Worm (Caenorhabditis elegans) whole organism, L4 larva: ENCODE measurements around the gene spp-14.

Experiments
- F44E2.7 ChIP-seq: fragments of 200-800 bp; sonication (Bioruptor generic); IDR thresholded peaks from 2 replicates; pipeline ENCODE4 v2.1.2; 2022; ENCODE audit warnings: missing genetic modification characterization, missing compliant biosample characterization
- R02D3.7 ChIP-seq: fragments of 150-350 bp; sonication (generic microtip); optimal IDR thresholded peaks from 3 replicates; lab custom pipeline; 2014; ENCODE audit warnings: missing biosample characterization, missing genetic modification characterization
- Y48G9A.11 ChIP-seq: fragments of 200-800 bp; sonication (Bioruptor generic); IDR thresholded peaks from 2 replicates; pipeline ENCODE4 v1.3.6; 2022; ENCODE audit warnings: missing genetic modification reagents, missing genetic modification characterization, missing compliant biosample characterization
- Y75B8A.6 ChIP-seq: fragments of 200-800 bp; sonication (Bioruptor generic); IDR thresholded peaks from 2 replicates; pipeline ENCODE4 v1.3.6; 2022; ENCODE audit warnings: missing genetic modification reagents, missing genetic modification characterization, missing compliant biosample characterization
- ZK337.2 ChIP-seq: fragments of 200-800 bp; sonication (Bioruptor generic); IDR thresholded peaks from 2 replicates; pipeline ENCODE4 v1.3.6; 2022; ENCODE audit warnings: missing genetic modification reagents, missing genetic modification characterization, missing compliant biosample characterization
- aha-1 ChIP-seq: fragments of 150-350 bp; peaks from one replicate; lab custom pipeline; 2014; ENCODE audit warnings: missing biosample characterization, missing genetic modification characterization
- ceh-20 ChIP-seq: fragments of 200-800 bp; sonication (Bioruptor generic); IDR thresholded peaks from 2 replicates; pipeline ENCODE4 v1.3.6; 2022; ENCODE audit warnings: missing genetic modification reagents, missing genetic modification characterization, missing compliant biosample characterization
- ceh-32 ChIP-seq: sonication (generic microtip); optimal IDR thresholded peaks from 2 replicates; lab custom pipeline; 2016; ENCODE audit warnings: mild to moderate bottlenecking, missing genetic modification characterization, missing compliant biosample characterization; ENCODE audit not compliant: poor library complexity
- ceh-44 ChIP-seq: fragments of 200-800 bp; sonication (Bioruptor generic); IDR thresholded peaks from 2 replicates; pipeline ENCODE4 v1.3.6; 2022; ENCODE audit warnings: missing genetic modification reagents, missing genetic modification characterization, missing compliant biosample characterization
- ctbp-1 ChIP-seq: fragments of 200-800 bp; sonication (Bioruptor generic); IDR thresholded peaks from 2 replicates; pipeline ENCODE4 v1.3.6; 2022; ENCODE audit warnings: missing genetic modification reagents, missing genetic modification characterization, missing compliant biosample characterization
- daf-12 ChIP-seq: fragments of 150-350 bp; optimal IDR thresholded peaks from 2 replicates; lab custom pipeline; 2014; ENCODE audit warnings: missing biosample characterization, missing genetic modification reagents, missing genetic modification characterization
- daf-19 ChIP-seq: fragments of 200-800 bp; sonication (Bioruptor generic); conservative IDR thresholded peaks from 2 replicates; pipeline ENCODE4 v1.3.6; 2022; ENCODE audit warnings: missing genetic modification characterization, missing compliant biosample characterization
- dve-1 ChIP-seq: sonication (generic microtip); optimal IDR thresholded peaks from 2 replicates; lab custom pipeline; 2017; ENCODE audit warnings: antibody characterized with exemption, mild to moderate bottlenecking, missing genetic modification characterization, missing compliant biosample characterization; ENCODE audit not compliant: insufficient read depth
- fkh-10 ChIP-seq: fragments of 150-350 bp; optimal IDR thresholded peaks from 2 replicates; lab custom pipeline; 2014; ENCODE audit warnings: missing biosample characterization, missing genetic modification reagents, missing genetic modification characterization
- gei-8 ChIP-seq: fragments of 200-800 bp; sonication (Bioruptor generic); optimal IDR thresholded peaks from 2 replicates; lab custom pipeline; 2018; ENCODE audit warnings: mild to moderate bottlenecking, missing genetic modification characterization, missing compliant biosample characterization
- hlh-30 ChIP-seq: sonication (generic microtip); optimal IDR thresholded peaks from 2 replicates; lab custom pipeline; 2017; ENCODE audit warnings: antibody characterized with exemption, mild to moderate bottlenecking, missing genetic modification characterization, missing compliant biosample characterization; ENCODE audit not compliant: insufficient read depth
- jun-1 ChIP-seq: fragments of 150-350 bp; optimal IDR thresholded peaks from 2 replicates; lab custom pipeline; 2014; ENCODE audit warnings: missing biosample characterization, missing genetic modification reagents, missing genetic modification characterization
- lsy-2 ChIP-seq, 2 experiments: fragments of 150-350 bp in 1 of 2; sonication (generic microtip) in 1 of 2; optimal IDR thresholded peaks; 2 replicates each; lab custom pipeline; 2014 to 2017; ENCODE audit warnings: missing biosample characterization in 2 of 2, missing genetic modification characterization in 2 of 2
- madf-5 ChIP-seq, 2 experiments: fragments of 200-800 bp; sonication (Bioruptor generic); IDR thresholded peaks; 2 replicates each; pipeline ENCODE4 v1.3.6; 2022; ENCODE audit warnings: missing compliant biosample characterization in 2 of 2, missing genetic modification characterization in 2 of 2
- madf-9 ChIP-seq: fragments of 200-800 bp; sonication (Bioruptor generic); conservative IDR thresholded peaks from 2 replicates; pipeline ENCODE4 v1.3.6; 2022; ENCODE audit warnings: missing genetic modification reagents, missing genetic modification characterization, missing compliant biosample characterization
- mdl-1 ChIP-seq, 2 experiments: fragments of 150-350 bp in 1 of 2; sonication (generic microtip) in 1 of 2; optimal IDR thresholded peaks; 2 replicates each; lab custom pipeline; 2014 to 2017; ENCODE audit warnings: missing biosample characterization in 2 of 2, missing genetic modification characterization in 2 of 2
- mdt-29 ChIP-seq: fragments of 200-800 bp; sonication (Bioruptor generic); IDR thresholded peaks from 2 replicates; pipeline ENCODE4 v1.3.6; 2022; ENCODE audit warnings: missing genetic modification reagents, missing genetic modification characterization, missing compliant biosample characterization
- mep-1 ChIP-seq: fragments of 150-350 bp; sonication (generic microtip); optimal IDR thresholded peaks from 3 replicates; lab custom pipeline; 2014; ENCODE audit warnings: missing biosample characterization, missing genetic modification characterization
- nhr-102 ChIP-seq: sonication (generic microtip); optimal IDR thresholded peaks from 2 replicates; lab custom pipeline; 2016; ENCODE audit warnings: mild to moderate bottlenecking, missing genetic modification characterization, moderate library complexity, missing compliant biosample characterization
- nhr-11 ChIP-seq: fragments of 150-350 bp; optimal IDR thresholded peaks from 2 replicates; lab custom pipeline; 2014; ENCODE audit warnings: missing biosample characterization, missing genetic modification characterization
- nhr-111 ChIP-seq: fragments of 200-800 bp; sonication (Bioruptor generic); optimal IDR thresholded peaks from 2 replicates; lab custom pipeline; 2018; ENCODE audit warnings: mild to moderate bottlenecking, missing genetic modification characterization, missing compliant biosample characterization
- nhr-28 ChIP-seq: fragments of 150-350 bp; optimal IDR thresholded peaks from 2 replicates; lab custom pipeline; 2014; ENCODE audit warnings: missing biosample characterization, missing genetic modification characterization
- nhr-48 ChIP-seq: sonication (generic microtip); optimal IDR thresholded peaks from 2 replicates; lab custom pipeline; 2016; ENCODE audit warnings: mild to moderate bottlenecking, missing genetic modification characterization, missing compliant biosample characterization
- nhr-6 ChIP-seq: fragments of 150-350 bp; optimal IDR thresholded peaks from 2 replicates; lab custom pipeline; 2014; ENCODE audit warnings: missing biosample characterization, missing genetic modification characterization
- nhr-77 ChIP-seq: fragments of 150-350 bp; optimal IDR thresholded peaks from 2 replicates; lab custom pipeline; 2014; ENCODE audit warnings: missing biosample characterization, missing genetic modification characterization
- pha-4 ChIP-seq, 2 experiments: fragments of 150-350 bp in 1 of 2; fragments of 200-800 bp in 1 of 2; sonication (Bioruptor generic) in 1 of 2; IDR thresholded peaks in 1 of 2; optimal IDR thresholded peaks in 1 of 2; 2 replicates each; pipeline versions ENCODE4 v1.3.6 to Lab custom; 2014 to 2022; ENCODE audit warnings: missing genetic modification characterization in 2 of 2, missing genetic modification reagents in 2 of 2, missing biosample characterization in 1 of 2, missing compliant biosample characterization in 1 of 2
- rbr-2 ChIP-seq: sonication (generic microtip); optimal IDR thresholded peaks from 2 replicates; lab custom pipeline; 2016; ENCODE audit warnings: missing genotype, missing genetic modification characterization, missing compliant biosample characterization
- sdz-12 ChIP-seq: fragments of 200-800 bp; sonication (Bioruptor generic); optimal IDR thresholded peaks from 2 replicates; lab custom pipeline; 2018; ENCODE audit warnings: mild to moderate bottlenecking, missing genetic modification characterization, missing compliant biosample characterization
- set-16 ChIP-seq: fragments of 200-800 bp; sonication (Bioruptor generic); IDR thresholded peaks from 2 replicates; pipeline ENCODE4 v1.3.6; 2022; ENCODE audit warnings: missing genetic modification reagents, missing genetic modification characterization, missing compliant biosample characterization
- snpc-1.2 ChIP-seq: fragments of 200-800 bp; sonication (Bioruptor generic); IDR thresholded peaks from 2 replicates; pipeline ENCODE4 v1.3.6; 2022; ENCODE audit warnings: missing genetic modification reagents, missing genetic modification characterization, missing compliant biosample characterization
- tra-1 ChIP-seq: fragments of 200-800 bp; sonication (Bioruptor generic); IDR thresholded peaks from 2 replicates; pipeline ENCODE4 v1.3.6; 2022; ENCODE audit warnings: missing genetic modification reagents, missing genetic modification characterization, missing compliant biosample characterization
- unc-130 ChIP-seq: sonication (generic microtip); optimal IDR thresholded peaks from 2 replicates; lab custom pipeline; 2016; ENCODE audit warnings: missing genetic modification reagents, missing genetic modification characterization, missing compliant biosample characterization
- unc-62 ChIP-seq, 3 experiments: fragments of 150-350 bp in 1 of 3; sonication (generic microtip); optimal IDR thresholded peaks in 2 of 3; peaks in 1 of 3; 1 replicate in 1 of 3; 2 replicates in 2 of 3; lab custom pipeline; 2014 to 2017; ENCODE audit warnings: missing biosample characterization in 3 of 3, missing genetic modification characterization in 3 of 3, missing genetic modification reagents in 3 of 3, missing genotype in 1 of 3

spp-14 gene

ce11 chrX:7743939-7744338, 18.2 kb downstream of the spp-14 start, which contains the start of gene ref-2:
ref-2 (plus strand) TSS chrX:7744239.
- TF ChIP-seq nhr-111 (no peak), ZK337.2 (GFP tag; lab: Robert Waterston, UW) (no peak), Y75B8A.6 (GFP tag; lab: Robert Waterston, UW) (no peak)

ce11 chrX:7745386-7745785, 19.6 kb downstream of the spp-14 start:
- TF ChIP-seq fkh-10 (GFP tag; lab: Kevin White, UChicago) (no peak), nhr-6 (tag; lab: Kevin White, UChicago) (no peak), daf-12 (tag; lab: Kevin White, UChicago) (no peak), rbr-2 (tag; lab: Kevin White, UChicago) (no peak), unc-62 (GFP tag; optimal IDR thresholded peaks at IDR 0.05 in 1 of 2; lab: Kevin White, UChicago) (peak in 1 of 2 experiments; percentile 4), unc-62 (tag; optimal IDR thresholded peaks at IDR 0.05; lab: Kevin White, UChicago) (no peak), aha-1 (tag; lab: Kevin White, UChicago) (no peak), sdz-12 (GFP tag; lab: Kevin White, UChicago) (no peak)

ce11 chrX:7750084-7750483, 24.3 kb downstream of the spp-14 start:
- TF ChIP-seq ctbp-1 (GFP tag; lab: Robert Waterston, UW) (no peak), jun-1 (tag; lab: Kevin White, UChicago) (no peak), ceh-32 (tag; lab: Kevin White, UChicago) (no peak), madf-5 (GFP tag; IDR thresholded peaks at IDR 0.05; lab: Robert Waterston, UW) (no peak), unc-62 (GFP tag; optimal IDR thresholded peaks at IDR 0.05 in 1 of 2; lab: Kevin White, UChicago) (peak in 1 of 2 experiments; percentile 24), unc-62 (tag; optimal IDR thresholded peaks at IDR 0.05; lab: Kevin White, UChicago) (no peak), F44E2.7 (GFP tag; lab: Robert Waterston, UW) (no peak)

ce11 chrX:7752770-7753169, 27.0 kb downstream of the spp-14 start, which contains the start of gene deg-1:
deg-1 (plus strand) TSS chrX:7753070.
- peak in 1 of 2 experiments; percentile 24 for TF ChIP-seq unc-62 (GFP tag; optimal IDR thresholded peaks at IDR 0.05 in 1 of 2; lab: Kevin White, UChicago)
- no peak for TF ChIP-seq unc-62 (tag; optimal IDR thresholded peaks at IDR 0.05; lab: Kevin White, UChicago)
- no peak for TF ChIP-seq daf-19 (GFP tag; lab: Robert Waterston, UW)
- no peak for TF ChIP-seq set-16 (GFP tag; lab: Robert Waterston, UW)

- no peak for TF ChIP-seq nhr-11 (tag; lab: Kevin White, UChicago)
- TF ChIP-seq ZK337.2 (GFP tag; lab: Robert Waterston, UW) = no peak
- 0 out of 2 replicates have a peak, but pooled peaks have one; percentile 68 for TF ChIP-seq tra-1 (GFP tag; lab: Robert Waterston, UW)
- TF ChIP-seq set-16 (GFP tag; lab: Robert Waterston, UW) = no peak
- TF ChIP-seq mdt-29 (GFP tag; lab: Robert Waterston, UW) = no peak
- peak; percentile 8 for TF ChIP-seq dve-1 (tag; lab: Kevin White, UChicago)
- TF ChIP-seq mdl-1 (tag; optimal IDR thresholded peaks at IDR 0.05; lab: Kevin White, UChicago) = peak in 1 of 2 experiments; percentile 38
- peak; percentile 62 for TF ChIP-seq mep-1 (tag; lab: Kevin White, UChicago)
- TF ChIP-seq Y48G9A.11 = peak; percentile 56; the same call in 1 of the 2 replicates
- TF ChIP-seq nhr-77 (tag; lab: Kevin White, UChicago) = no peak
- peak; percentile 62 for TF ChIP-seq nhr-102 (tag; lab: Kevin White, UChicago)
- TF ChIP-seq lsy-2 (tag; optimal IDR thresholded peaks at IDR 0.05; lab: Kevin White, UChicago) = peak in 1 of 2 experiments; percentile 21
- TF ChIP-seq ceh-20 = no peak
- peak; percentile 49 for TF ChIP-seq unc-130
- peak; percentile 3 for TF ChIP-seq gei-8 (GFP tag; lab: Kevin White, UChicago)
- peak; percentile 23 for TF ChIP-seq nhr-28 (tag; lab: Kevin White, UChicago)
- peak in 1 of 2 experiments; percentile 93 for TF ChIP-seq unc-62 (GFP tag; optimal IDR thresholded peaks at IDR 0.05 in 1 of 2; lab: Kevin White, UChicago)
- TF ChIP-seq unc-62 (tag; optimal IDR thresholded peaks at IDR 0.05; lab: Kevin White, UChicago) = no peak
- no peak for TF ChIP-seq F44E2.7 (GFP tag; lab: Robert Waterston, UW)
- peak; percentile 42 for TF ChIP-seq nhr-48 (tag; lab: Kevin White, UChicago)
- peak; percentile 81 for TF ChIP-seq snpc-1.2 (GFP tag; lab: Robert Waterston, UW)
- peak in 1 of 2 experiments; percentile 56; a peak in 1 of 4 replicates for TF ChIP-seq madf-5 (GFP tag; IDR thresholded peaks at IDR 0.05; lab: Robert Waterston, UW)
- TF ChIP-seq ceh-44 (GFP tag; lab: Robert Waterston, UW) = 0 out of 2 replicates have a peak, but pooled peaks have one; percentile 38
- peak; percentile 47 for TF ChIP-seq hlh-30 (tag; lab: Kevin White, UChicago)
- TF ChIP-seq R02D3.7 (tag; lab: Kevin White, UChicago) = no peak
- 0 out of 2 replicates have a peak, but pooled peaks have one; percentile 62 for TF ChIP-seq ctbp-1 (GFP tag; lab: Robert Waterston, UW)
- TF ChIP-seq madf-9 (GFP tag; lab: Robert Waterston, UW) = peak; percentile 18; the same call in 1 of the 2 replicates
- TF ChIP-seq pha-4 (GFP tag; IDR thresholded peaks at IDR 0.05; lab: Robert Waterston, UW) = peak; percentile 77
- no peak for TF ChIP-seq pha-4 (tag; optimal IDR thresholded peaks at IDR 0.05; lab: Kevin White, UChicago)
These were observed 48.0 kb downstream of the spp-14 start for ce11 chrX:7773714-7774318.
